Worm (Caenorhabditis elegans) whole organism, young adult: Measurements from ENCODE around the gene C16H3.3.

Experiments
- snpc-4 ChIP-seq, 5 experiments: fragments of 150-350 bp in 1 of 5; sonication (generic microtip) in 4 of 5; optimal IDR thresholded peaks; 2 replicates each; lab custom pipeline; 2014 to 2018; ENCODE audit warnings: missing genetic modification characterization in 5 of 5, missing biosample characterization in 3 of 5, antibody characterized with exemption in 2 of 5, mild to moderate bottlenecking in 2 of 5, missing compliant biosample characterization in 2 of 5, missing genotype in 2 of 5, moderate library complexity in 2 of 5, missing genetic modification reagents in 1 of 5
- unc-62 ChIP-seq: fragments of 150-350 bp; optimal IDR thresholded peaks from 2 replicates; lab custom pipeline; 2014; ENCODE audit warnings: missing biosample characterization, missing genetic modification reagents, missing genetic modification characterization

DNA sequence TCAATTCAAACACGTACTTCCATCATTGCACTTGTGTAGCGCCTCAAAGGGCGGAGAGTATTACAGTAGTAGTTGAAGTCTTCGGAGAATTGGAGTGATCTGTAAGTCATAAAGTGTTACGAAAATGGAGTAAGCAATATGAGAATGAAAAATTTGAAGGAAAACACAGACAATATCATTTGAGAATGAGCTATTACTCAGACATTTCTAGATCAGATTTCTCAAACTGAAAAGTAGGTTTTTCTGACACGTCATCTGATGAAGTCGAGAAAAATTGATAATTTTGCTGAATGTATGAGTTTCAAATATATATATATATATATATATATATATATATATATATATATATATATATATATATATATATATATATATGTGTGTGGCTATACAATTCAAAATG, 30.1 kb downstream of the C16H3.3 start, which contains the start of gene frpr-7:
- TF ChIP-seq unc-62 (GFP tag; lab: Kevin White, UChicago) (no peak), snpc-4 (GFP tag; optimal IDR thresholded peaks at IDR 0.05; lab: Kevin White, UChicago) (no peak), snpc-4 (tag; optimal IDR thresholded peaks at IDR 0.05; lab: Kevin White, UChicago) (no peak)
